Worm (Caenorhabditis elegans): ENCODE data around the gene C36A4.11.

Gene C36A4.11

DNA sequence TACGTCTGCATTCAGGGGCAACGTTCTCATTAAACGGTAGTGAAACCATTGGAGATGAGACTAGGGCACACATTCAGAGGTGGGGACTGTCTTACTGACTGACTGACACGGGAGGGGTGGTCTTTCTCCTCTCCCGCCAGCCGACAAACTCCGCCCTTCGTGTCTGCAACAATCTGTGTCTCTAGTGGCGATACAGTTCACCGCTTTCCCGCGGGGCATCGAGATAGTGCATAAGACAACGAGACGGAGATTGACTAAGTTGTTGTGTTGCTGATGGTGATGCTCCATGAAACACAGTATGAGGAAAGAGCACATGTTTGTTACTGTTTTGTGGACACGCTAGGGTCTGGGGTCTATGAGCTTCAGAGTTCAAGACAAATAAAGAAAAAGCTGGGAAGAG, 33.0 kb downstream of the C36A4.11 start:
- peak; percentile 48 for TF ChIP-seq hmg-4 (GFP tag; optimal IDR thresholded peaks at IDR 0.05)
- TF ChIP-seq tra-4 (tag; optimal IDR thresholded peaks at IDR 0.05): no peak
- TF ChIP-seq flt-1 (GFP tag; IDR thresholded peaks at IDR 0.05): no peak
- no peak for TF ChIP-seq tbx-11 (GFP tag; IDR thresholded peaks at IDR 0.05)

DNA sequence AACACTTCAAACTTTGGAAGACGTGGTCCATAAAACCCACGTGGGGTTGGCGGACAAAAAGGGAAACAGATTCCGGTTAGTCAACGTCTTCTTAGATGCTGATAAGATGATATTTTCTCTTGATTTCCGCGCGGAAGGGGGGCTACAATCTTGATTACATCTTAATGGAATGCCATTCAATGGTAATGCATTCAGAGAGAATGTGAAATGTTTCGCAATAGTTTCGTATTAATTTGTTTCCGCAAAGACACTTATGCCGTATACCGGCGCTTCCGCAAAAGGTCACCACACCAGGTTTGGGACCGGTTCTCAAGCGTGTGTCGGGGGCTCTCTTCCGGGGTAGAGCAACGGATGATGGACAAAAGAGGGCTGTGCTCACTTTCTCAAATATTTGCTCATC, 34.1 kb downstream of the C36A4.11 start:
- TF ChIP-seq hmbx-1 (tag; optimal IDR thresholded peaks at IDR 0.05) (no peak), hmg-4 (GFP tag; optimal IDR thresholded peaks at IDR 0.05) (no peak), hnd-1 (tag; optimal IDR thresholded peaks at IDR 0.05) (no peak), ets-7 (tag; optimal IDR thresholded peaks at IDR 0.05) (no peak), B0310.2 (tag; optimal IDR thresholded peaks at IDR 0.05) (no peak), flt-1 (GFP tag; IDR thresholded peaks at IDR 0.05) (no peak), sea-1 (GFP tag; conservative IDR thresholded peaks at IDR 0.05) (no peak), tra-4 (tag; optimal IDR thresholded peaks at IDR 0.05) (no peak), tbx-11 (GFP tag; IDR thresholded peaks at IDR 0.05) (no peak), tbx-37 (GFP tag; conservative IDR thresholded peaks at IDR 0.05) (no peak), ceh-13 (GFP tag; optimal IDR thresholded peaks at IDR 0.05) (no peak), pes-1 (GFP tag; IDR thresholded peaks at IDR 0.05) (no peak), ama-1 (optimal IDR thresholded peaks at IDR 0.05) (no peak), ceh-36 (tag; optimal IDR thresholded peaks at IDR 0.05) (no peak), scrt-1 (GFP tag; IDR thresholded peaks at IDR 0.05) (no peak), aly-1 (tag; optimal IDR thresholded peaks at IDR 0.05) (no peak), F13C5.2 (tag; optimal IDR thresholded peaks at IDR 0.05) (no peak)

DNA sequence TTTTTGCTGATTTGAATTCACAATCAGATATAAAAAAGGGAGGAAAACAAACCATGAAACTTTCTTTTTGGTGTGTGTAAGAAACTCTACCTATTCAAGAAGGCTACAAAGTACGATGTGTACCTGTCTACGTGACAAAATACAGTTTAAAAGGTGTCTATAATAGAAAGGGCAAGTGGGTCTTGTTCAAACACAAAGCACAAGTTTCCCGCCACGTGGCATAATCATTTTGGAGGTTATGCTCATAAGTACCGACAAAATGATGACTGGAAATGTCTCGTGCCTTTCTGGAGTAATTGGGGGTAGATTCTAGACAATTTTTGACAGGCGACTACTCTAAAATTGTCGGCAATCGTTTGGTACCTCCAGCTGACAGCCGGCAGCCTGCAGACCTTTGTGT, 34.5 kb downstream of the C36A4.11 start:
- TF ChIP-seq hnd-1 (tag; optimal IDR thresholded peaks at IDR 0.05) (no peak), B0310.2 (tag; optimal IDR thresholded peaks at IDR 0.05) (no peak), tbx-11 (GFP tag; IDR thresholded peaks at IDR 0.05) (no peak), hmbx-1 (tag; optimal IDR thresholded peaks at IDR 0.05) (no peak), scrt-1 (GFP tag; IDR thresholded peaks at IDR 0.05) (no peak), aly-1 (tag; optimal IDR thresholded peaks at IDR 0.05) (no peak), flt-1 (GFP tag; IDR thresholded peaks at IDR 0.05) (no peak)

DNA sequence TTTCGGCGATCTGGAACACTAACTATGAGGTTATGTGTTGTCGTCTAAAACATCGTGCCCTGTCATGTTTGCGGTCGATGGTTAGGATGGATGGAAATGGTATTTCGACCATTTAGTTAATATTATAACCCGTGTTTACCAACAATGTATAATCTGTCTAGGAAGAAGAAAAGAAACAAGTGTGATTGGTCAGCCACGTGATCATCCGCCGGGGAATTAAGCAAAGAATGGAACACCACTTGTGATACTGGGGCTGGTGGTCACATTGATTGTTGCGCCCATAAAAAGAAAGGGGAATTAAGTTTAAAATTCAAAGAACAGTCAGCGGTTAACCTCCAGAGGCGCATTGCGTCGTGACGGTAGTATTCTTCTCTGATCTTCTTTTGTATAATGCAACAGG, 35.2 kb downstream of the C36A4.11 start:
- TF ChIP-seq ets-7 (tag; optimal IDR thresholded peaks at IDR 0.05) (no peak), hnd-1 (tag; optimal IDR thresholded peaks at IDR 0.05) (no peak), scrt-1 (GFP tag; IDR thresholded peaks at IDR 0.05) (no peak), sea-1 (GFP tag; conservative IDR thresholded peaks at IDR 0.05) (no peak), flt-1 (GFP tag; IDR thresholded peaks at IDR 0.05) (no peak), pes-1 (GFP tag; IDR thresholded peaks at IDR 0.05) (no peak), ceh-13 (GFP tag; optimal IDR thresholded peaks at IDR 0.05) (no peak), F13C5.2 (tag; optimal IDR thresholded peaks at IDR 0.05) (no peak), ceh-36 (tag; optimal IDR thresholded peaks at IDR 0.05) (no peak), hmbx-1 (tag; optimal IDR thresholded peaks at IDR 0.05) (no peak), tbx-11 (GFP tag; IDR thresholded peaks at IDR 0.05) (no peak), ama-1 (optimal IDR thresholded peaks at IDR 0.05) (no peak), aly-1 (tag; optimal IDR thresholded peaks at IDR 0.05) (no peak), hmg-4 (GFP tag; optimal IDR thresholded peaks at IDR 0.05) (no peak), tra-4 (tag; optimal IDR thresholded peaks at IDR 0.05) (no peak), B0310.2 (tag; optimal IDR thresholded peaks at IDR 0.05) (no peak), tbx-37 (GFP tag; conservative IDR thresholded peaks at IDR 0.05) (no peak)

DNA sequence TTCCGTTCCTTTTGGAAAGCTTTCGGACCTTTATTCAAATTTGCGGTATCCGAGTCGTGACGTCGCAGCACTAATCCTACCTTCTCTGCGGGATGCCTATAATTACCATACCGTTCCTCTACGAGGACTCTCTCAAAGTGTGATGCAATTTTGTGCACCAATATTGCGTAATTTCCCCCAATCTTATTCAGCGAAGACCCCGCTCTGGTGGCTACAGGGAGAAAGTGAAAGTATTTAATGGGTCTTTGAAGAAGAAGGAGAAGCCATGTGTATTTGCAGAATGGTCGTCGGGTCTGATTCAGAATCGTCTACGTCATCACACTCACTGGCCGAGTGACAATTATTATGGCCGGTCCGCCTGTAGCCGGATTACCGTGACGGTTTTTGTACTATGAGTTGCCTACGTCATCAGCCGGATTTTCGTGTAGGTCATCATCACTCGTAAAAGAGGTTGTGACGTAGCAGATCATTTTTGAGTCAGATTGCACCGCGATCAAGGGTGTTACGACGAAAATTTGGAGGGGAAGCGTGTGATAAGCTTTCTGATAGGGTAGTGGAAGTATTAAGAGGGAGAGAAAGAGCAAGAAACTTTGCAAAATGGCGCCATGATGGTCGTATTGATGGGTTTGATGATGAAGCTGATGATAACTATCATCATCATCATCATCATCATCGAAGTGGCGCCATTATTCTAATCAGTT, 36.0 kb downstream of the C36A4.11 start:
- TF ChIP-seq F13C5.2 (tag; optimal IDR thresholded peaks at IDR 0.05) (no peak), ets-7 (tag; optimal IDR thresholded peaks at IDR 0.05) (no peak), pes-1 (GFP tag; IDR thresholded peaks at IDR 0.05) (no peak), hmbx-1 (tag; optimal IDR thresholded peaks at IDR 0.05) (no peak), scrt-1 (GFP tag; IDR thresholded peaks at IDR 0.05) (no peak), ceh-36 (tag; optimal IDR thresholded peaks at IDR 0.05) (peak; percentile 56)

DNA sequence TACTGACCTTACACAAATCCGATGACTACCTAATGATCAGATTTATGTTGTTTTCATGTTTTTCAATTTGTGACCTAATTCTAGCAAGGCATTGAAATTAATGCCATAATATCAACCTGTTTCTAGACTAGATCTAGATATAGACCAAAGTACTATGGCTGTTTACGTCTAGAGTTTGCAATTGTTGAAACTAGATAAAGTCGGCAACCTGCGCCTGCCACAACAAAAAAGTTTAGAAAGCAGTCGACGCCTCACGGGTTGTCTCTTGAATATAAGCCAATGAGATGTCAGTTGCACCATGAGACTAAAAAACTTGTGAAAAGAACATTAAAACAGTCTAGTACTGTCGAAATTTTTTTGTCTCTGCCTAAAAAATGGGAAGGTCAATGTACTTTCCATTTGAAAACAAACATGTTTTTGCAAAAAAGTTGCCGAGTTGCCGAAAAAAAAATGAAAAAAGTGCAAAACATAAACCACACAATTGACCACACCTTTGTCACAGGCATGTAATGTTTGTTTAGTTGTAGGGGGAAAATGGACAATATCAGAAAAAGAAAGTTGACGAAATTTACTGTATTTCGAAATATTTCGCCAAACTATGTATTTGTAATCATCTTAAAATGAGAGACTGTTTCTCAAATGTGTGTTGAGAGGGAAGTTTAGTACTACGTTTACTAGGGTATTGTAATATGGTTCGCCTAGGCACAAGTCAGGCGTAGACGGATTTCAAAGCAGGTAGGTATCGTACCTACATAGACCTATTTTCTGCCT, 38.8 kb downstream of the C36A4.11 start:
- TF ChIP-seq ets-7 (tag; optimal IDR thresholded peaks at IDR 0.05) (no peak), tbx-37 (GFP tag; conservative IDR thresholded peaks at IDR 0.05) (no peak), aly-1 (tag; optimal IDR thresholded peaks at IDR 0.05) (no peak), hnd-1 (tag; optimal IDR thresholded peaks at IDR 0.05) (no peak), scrt-1 (GFP tag; IDR thresholded peaks at IDR 0.05) (no peak), tra-4 (tag; optimal IDR thresholded peaks at IDR 0.05) (no peak), B0310.2 (tag; optimal IDR thresholded peaks at IDR 0.05) (no peak), ama-1 (optimal IDR thresholded peaks at IDR 0.05) (no peak), ceh-36 (tag; optimal IDR thresholded peaks at IDR 0.05) (no peak), tbx-11 (GFP tag; IDR thresholded peaks at IDR 0.05) (no peak), pes-1 (GFP tag; IDR thresholded peaks at IDR 0.05) (no peak), sea-1 (GFP tag; conservative IDR thresholded peaks at IDR 0.05) (no peak), hmbx-1 (tag; optimal IDR thresholded peaks at IDR 0.05) (no peak), ceh-13 (GFP tag; optimal IDR thresholded peaks at IDR 0.05) (no peak), hmg-4 (GFP tag; optimal IDR thresholded peaks at IDR 0.05) (no peak), flt-1 (GFP tag; IDR thresholded peaks at IDR 0.05) (no peak), F13C5.2 (tag; optimal IDR thresholded peaks at IDR 0.05) (no peak)

DNA sequence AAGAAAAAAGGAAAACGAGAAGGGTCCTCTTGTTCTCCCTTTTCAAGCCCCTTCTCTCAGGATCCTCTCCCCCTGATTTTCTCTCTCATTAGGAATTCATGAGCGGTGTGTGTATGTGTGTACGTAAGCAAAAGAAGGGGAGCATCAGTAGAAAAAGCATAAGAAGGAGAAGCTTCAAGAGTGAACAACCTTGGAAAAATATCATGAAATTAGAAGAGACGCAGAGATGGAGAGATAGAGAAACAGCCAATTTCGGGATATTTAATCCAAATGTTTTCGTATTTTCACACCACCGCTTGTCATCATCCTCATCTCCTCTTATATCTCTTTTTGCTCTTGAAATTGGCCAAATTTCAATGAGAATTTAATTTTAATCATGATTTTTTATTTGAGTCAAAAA, 42.8 kb downstream of the C36A4.11 start:
- TF ChIP-seq pes-1 (GFP tag; IDR thresholded peaks at IDR 0.05): no peak
